Fruit fly (Drosophila melanogaster) whole organism, adult: Measurements from ENCODE around the gene CG46383.

Experiments used
- CG11617 ChIP-seq: fragments of 200-800 bp; sonication (Bioruptor generic); optimal IDR thresholded peaks from 2 replicates; lab custom pipeline; 2017; ENCODE audit warnings: mild to moderate bottlenecking, missing biosample characterization, missing genetic modification reagents, missing genetic modification characterization
- CG12768 ChIP-seq: fragments of 200-800 bp; sonication (Bioruptor generic); optimal IDR thresholded peaks from 2 replicates; lab custom pipeline; 2017; ENCODE audit warnings: missing biosample characterization, missing genetic modification characterization, mild to moderate bottlenecking, moderate library complexity, missing genetic modification reagents
- CG14711 ChIP-seq: fragments of 200-800 bp; sonication (Bioruptor generic); optimal IDR thresholded peaks from 2 replicates; lab custom pipeline; 2018; ENCODE audit warnings: missing biosample characterization, mild to moderate bottlenecking, missing genetic modification characterization, moderate library complexity
- CG1620 ChIP-seq: fragments of 200-800 bp; sonication (Bioruptor generic); optimal IDR thresholded peaks from 2 replicates; lab custom pipeline; 2016; ENCODE audit warnings: missing biosample characterization, missing genetic modification characterization
- CG33017 ChIP-seq: fragments of 200-800 bp; sonication (Bioruptor generic); optimal IDR thresholded peaks from 2 replicates; lab custom pipeline; 2018; ENCODE audit warnings: missing biosample characterization, mild to moderate bottlenecking, missing genetic modification characterization, moderate library complexity
- CG5204 ChIP-seq: fragments of 200-800 bp; sonication (Bioruptor generic); optimal IDR thresholded peaks from 2 replicates; lab custom pipeline; 2016; ENCODE audit warnings: missing biosample characterization, missing genetic modification characterization
- CG7045 ChIP-seq: fragments of 200-800 bp; sonication (Bioruptor generic); optimal IDR thresholded peaks from 2 replicates; lab custom pipeline; 2017; ENCODE audit warnings: missing biosample characterization, mild to moderate bottlenecking, missing genetic modification characterization
- CG7101 ChIP-seq: fragments of 200-800 bp; sonication (Bioruptor generic); optimal IDR thresholded peaks from 2 replicates; lab custom pipeline; 2018; ENCODE audit warnings: missing biosample characterization, mild to moderate bottlenecking, missing genetic modification characterization, moderate library complexity
- Clk ChIP-seq: fragments of 200-800 bp; sonication (Bioruptor generic); optimal IDR thresholded peaks from 2 replicates; lab custom pipeline; 2017; ENCODE audit warnings: missing biosample characterization, missing genetic modification characterization
- Crg-1 ChIP-seq: fragments of 200-800 bp; sonication (Bioruptor generic); optimal IDR thresholded peaks from 2 replicates; lab custom pipeline; 2016; ENCODE audit warnings: missing biosample characterization, missing genetic modification characterization
- Hr96 ChIP-seq: fragments of 200-800 bp; sonication (Bioruptor generic); optimal IDR thresholded peaks from 2 replicates; lab custom pipeline; 2016; ENCODE audit warnings: missing biosample characterization, missing genetic modification characterization
- Mnt ChIP-seq: fragments of 200-800 bp; sonication (Bioruptor generic); optimal IDR thresholded peaks from 2 replicates; lab custom pipeline; 2016; ENCODE audit warnings: missing biosample characterization, mild to moderate bottlenecking, missing genetic modification characterization
- bab1 ChIP-seq: fragments of 200-800 bp; sonication (Bioruptor generic); optimal IDR thresholded peaks from 3 replicates; lab custom pipeline; 2019; ENCODE audit warnings: missing biosample characterization, mild to moderate bottlenecking, missing genetic modification characterization, moderate library complexity
- cic ChIP-seq: fragments of 200-800 bp; sonication (Bioruptor generic); optimal IDR thresholded peaks from 2 replicates; lab custom pipeline; 2017; ENCODE audit warnings: missing biosample characterization, mild to moderate bottlenecking, missing genetic modification characterization, moderate library complexity
- cnc ChIP-seq, 2 experiments: fragments of >200 bp; optimal IDR thresholded peaks; 2 replicates each; lab custom pipeline; 2017
- kay ChIP-seq: fragments of 200-800 bp; sonication (Bioruptor generic); peaks from one replicate; lab custom pipeline; 2016; ENCODE audit warnings: missing biosample characterization, missing genetic modification characterization, borderline replicate concordance
- ovo ChIP-seq: fragments of 200-800 bp; sonication (Bioruptor generic); optimal IDR thresholded peaks from 2 replicates; lab custom pipeline; 2016; ENCODE audit warnings: missing biosample characterization, missing genetic modification characterization
- pad ChIP-seq: fragments of 200-800 bp; sonication (Bioruptor generic); optimal IDR thresholded peaks from 3 replicates; lab custom pipeline; 2017; ENCODE audit warnings: missing biosample characterization, missing genetic modification characterization, mild to moderate bottlenecking, moderate library complexity, missing genetic modification reagents
- tj ChIP-seq: fragments of 200-800 bp; sonication (Bioruptor generic); optimal IDR thresholded peaks from 3 replicates; lab custom pipeline; 2017; ENCODE audit warnings: missing biosample characterization, mild to moderate bottlenecking, missing genetic modification characterization, moderate library complexity
- toe ChIP-seq: fragments of 200-800 bp; sonication (Bioruptor generic); optimal IDR thresholded peaks from 2 replicates; lab custom pipeline; 2016; ENCODE audit warnings: missing biosample characterization, missing genetic modification characterization

The CG46383 gene

DNA sequence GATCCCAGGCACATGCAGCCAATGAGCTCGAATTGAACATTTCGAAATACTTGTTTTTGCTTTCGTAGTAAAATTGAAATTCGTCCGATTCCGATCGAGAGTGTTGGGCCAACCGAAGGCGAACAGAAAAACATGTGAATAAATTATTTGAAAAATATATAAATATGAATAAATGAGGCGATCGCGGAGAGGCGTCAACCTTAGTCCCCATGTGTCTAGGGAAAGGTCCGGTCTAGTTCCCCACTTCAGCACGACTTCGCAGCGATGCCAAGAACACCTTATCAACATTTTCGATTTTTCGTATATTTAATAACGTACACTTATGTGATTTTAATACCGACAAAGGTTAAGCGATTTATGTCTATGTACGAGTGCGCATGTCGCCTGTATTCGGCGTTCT, 40.9 kb upstream of the CG46383 start:
- peak; percentile 68 for TF ChIP-seq kay (GFP tag; lab: Kevin White, UChicago)
- TF ChIP-seq CG12768 = no peak

DNA sequence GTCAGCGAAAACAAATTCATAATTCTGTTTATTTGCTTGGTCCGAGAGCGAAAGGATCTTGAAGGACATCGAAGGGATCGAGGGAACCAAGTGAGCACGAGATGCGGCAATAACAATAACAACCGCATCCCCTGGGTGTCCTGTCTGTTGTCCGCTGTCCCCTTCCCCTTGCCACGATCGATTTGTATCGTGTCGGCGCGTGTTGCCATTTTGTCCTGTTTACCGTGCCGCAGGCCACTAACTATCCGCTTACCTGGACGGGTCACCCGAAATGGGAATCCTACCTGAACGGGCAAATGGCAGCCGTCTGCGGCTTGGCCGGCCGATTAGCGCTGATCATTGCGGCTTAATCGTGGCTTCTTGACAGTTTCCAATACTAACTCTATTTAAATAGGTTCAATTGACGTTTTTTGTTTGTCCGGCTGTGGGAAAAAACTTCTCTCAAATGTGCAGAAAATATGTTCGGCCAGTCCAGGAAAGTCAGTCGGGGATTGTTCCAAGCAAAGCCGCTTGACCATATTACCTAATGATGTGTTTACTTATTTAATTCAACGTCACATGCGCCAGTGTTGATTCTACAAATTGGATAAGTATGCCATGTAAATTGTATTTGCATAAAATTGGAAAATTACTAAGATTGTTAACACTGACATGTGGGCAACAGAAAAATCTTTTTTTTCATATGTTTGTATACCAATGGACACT, 38.6 kb upstream of the CG46383 start:
- TF ChIP-seq toe (no peak), CG1620 (GFP tag; lab: Kevin White, UChicago) (no peak), pad (GFP tag; lab: Kevin White, UChicago) (no peak), cnc (optimal IDR thresholded peaks at IDR 0.05; lab: Kevin White, UChicago) (no peak), CG33017 (tag; lab: Kevin White, UChicago) (no peak), Crg-1 (GFP tag; lab: Kevin White, UChicago) (no peak), CG7101 (no peak), tj (no peak), bab1 (GFP tag; lab: Kevin White, UChicago) (no peak), ovo (GFP tag; lab: Kevin White, UChicago) (no peak), Mnt (GFP tag; lab: Kevin White, UChicago) (no peak), CG12768 (no peak), CG14711 (tag; lab: Kevin White, UChicago) (no peak)

DNA sequence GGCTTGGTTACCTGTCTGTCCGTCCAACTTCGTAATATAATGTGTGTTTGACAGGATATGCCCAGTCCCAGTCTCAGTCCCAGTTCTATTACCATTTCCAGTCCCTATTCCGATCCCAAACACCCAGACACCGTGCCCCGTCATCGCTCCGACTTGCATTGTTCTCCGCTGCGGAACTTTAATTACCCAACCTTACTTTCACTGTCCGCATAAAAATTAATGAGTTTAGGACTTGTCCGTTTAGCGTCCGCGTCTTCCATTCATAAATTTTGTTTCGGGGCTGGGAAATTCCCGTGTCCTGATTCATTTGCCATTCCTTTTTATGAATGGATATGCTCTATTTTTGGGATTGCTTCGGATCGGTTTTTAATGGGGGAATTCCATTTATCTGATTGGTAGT, 37.6 kb upstream of the CG46383 start:
- TF ChIP-seq Clk (GFP tag; lab: Kevin White, UChicago) = no peak
- no peak for TF ChIP-seq CG12768
- no peak for TF ChIP-seq Crg-1 (GFP tag; lab: Kevin White, UChicago)
- no peak for TF ChIP-seq CG7101
- TF ChIP-seq CG11617 = no peak
- TF ChIP-seq cnc (optimal IDR thresholded peaks at IDR 0.05; lab: Kevin White, UChicago) = no peak
- TF ChIP-seq CG5204 (GFP tag; lab: Kevin White, UChicago) = no peak
- TF ChIP-seq pad (GFP tag; lab: Kevin White, UChicago) = no peak
- TF ChIP-seq kay (GFP tag; lab: Kevin White, UChicago) = no peak
- TF ChIP-seq tj = no peak
- TF ChIP-seq toe = no peak
- no peak for TF ChIP-seq ovo (GFP tag; lab: Kevin White, UChicago)
- TF ChIP-seq bab1 (GFP tag; lab: Kevin White, UChicago) = no peak
- TF ChIP-seq Mnt (GFP tag; lab: Kevin White, UChicago) = no peak
- no peak for TF ChIP-seq CG14711 (tag; lab: Kevin White, UChicago)
- TF ChIP-seq CG1620 (GFP tag; lab: Kevin White, UChicago) = no peak

DNA sequence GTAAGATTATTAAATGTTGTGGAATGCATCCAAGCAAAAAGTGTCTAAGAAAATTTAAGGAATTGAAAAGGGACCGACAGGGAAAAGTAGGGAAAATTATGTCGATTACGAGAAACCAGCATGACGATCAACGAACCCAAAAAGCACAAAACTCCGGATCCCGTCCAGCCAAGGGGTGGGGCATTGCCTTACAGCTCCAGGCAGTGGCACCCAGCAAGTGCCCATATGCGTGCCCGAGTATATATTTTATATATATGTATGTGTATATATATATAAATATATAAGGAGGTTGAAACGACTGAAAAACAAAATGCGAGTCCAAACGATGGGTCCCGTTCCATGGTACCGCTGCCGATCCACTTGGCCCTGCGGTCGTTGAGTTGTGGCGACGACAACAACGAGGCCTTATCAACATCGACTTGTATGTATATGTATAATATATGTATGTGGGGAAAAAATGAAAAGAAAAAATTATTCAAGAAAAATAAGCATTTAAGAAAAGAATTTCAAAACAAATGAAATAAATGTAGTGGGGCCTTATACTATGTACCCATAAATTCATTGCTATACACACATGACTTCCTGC, 36.4 kb upstream of the CG46383 start:
- TF ChIP-seq kay (GFP tag; lab: Kevin White, UChicago) (peak; percentile 65), CG7101 (no peak), cic (peak; percentile 16)

DNA sequence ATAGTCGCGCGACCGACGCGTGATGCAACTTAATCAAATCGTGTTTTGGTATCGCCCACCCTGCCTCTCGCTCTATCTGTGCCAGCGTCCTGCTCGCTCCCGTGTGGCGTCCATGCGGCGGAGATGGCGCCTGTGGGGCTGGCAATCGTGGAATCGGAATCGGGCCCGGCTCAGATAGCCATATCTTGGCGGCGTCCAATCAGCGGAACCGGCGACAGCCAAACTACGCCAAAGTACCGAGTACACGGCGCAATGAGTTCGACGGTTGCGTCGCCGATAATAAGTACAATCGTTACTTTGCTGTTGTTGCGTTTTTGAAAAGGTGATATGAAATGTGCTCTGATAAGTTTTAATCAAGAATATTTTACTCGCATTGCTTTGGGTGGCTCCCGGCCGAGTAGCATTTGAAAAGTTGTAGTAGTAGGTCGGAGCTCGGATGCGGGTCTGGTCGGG, 35.0 kb upstream of the CG46383 start, which contains the start of gene srp:
Gene srp (plus strand): TSS at position 391 of the 453 bp plus-strand sequence.
- TF ChIP-seq CG12768 = no peak
- no peak for TF ChIP-seq cnc (optimal IDR thresholded peaks at IDR 0.05; lab: Kevin White, UChicago)
- peak; percentile 83 for TF ChIP-seq cic
- TF ChIP-seq pad (GFP tag; lab: Kevin White, UChicago) = no peak
- no peak for TF ChIP-seq CG5204 (GFP tag; lab: Kevin White, UChicago)
- TF ChIP-seq Mnt (GFP tag; lab: Kevin White, UChicago) = peak; percentile 34

DNA sequence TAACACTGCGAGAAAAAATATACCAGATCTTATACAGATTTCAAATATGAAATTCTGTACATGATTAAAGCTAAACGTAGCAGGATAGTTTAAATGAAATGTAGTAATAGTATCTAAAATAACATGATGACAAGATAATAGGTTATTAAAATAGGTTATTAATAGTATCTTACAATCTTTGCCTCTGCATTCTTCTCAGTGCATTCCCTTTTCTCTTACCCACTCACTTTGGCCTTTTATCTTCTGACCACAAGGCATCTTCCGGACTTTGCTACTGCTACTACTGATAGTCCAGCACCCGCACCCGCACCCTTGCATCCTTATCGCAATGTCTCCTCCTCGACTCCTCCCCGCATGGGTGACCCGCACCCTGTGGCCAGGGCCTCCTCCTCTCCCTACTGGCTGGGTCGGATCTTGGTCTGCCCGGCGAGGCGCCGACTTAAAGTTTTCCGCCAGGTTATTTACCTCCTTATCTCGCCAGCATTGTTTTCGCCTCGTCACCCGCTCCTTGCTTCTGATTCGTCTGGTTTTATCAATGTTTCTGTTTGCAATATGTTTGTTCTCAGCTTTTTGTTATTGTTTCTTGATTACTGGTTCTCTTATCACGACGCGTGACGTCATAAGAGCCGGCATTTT, 33.9 kb upstream of the CG46383 start:
- peak; percentile 43 for TF ChIP-seq cic
- peak; percentile 13 for TF ChIP-seq tj
- peak; percentile 61 for TF ChIP-seq CG14711 (tag; lab: Kevin White, UChicago)
- TF ChIP-seq cnc (optimal IDR thresholded peaks at IDR 0.05; lab: Kevin White, UChicago) = peak in 1 of 2 experiments; percentile 57
- TF ChIP-seq Clk (GFP tag; lab: Kevin White, UChicago) = no peak
- TF ChIP-seq CG7045 = peak; percentile 31
- TF ChIP-seq ovo (GFP tag; lab: Kevin White, UChicago) = no peak
- no peak for TF ChIP-seq Hr96 (GFP tag; lab: Kevin White, UChicago)
- peak; percentile 33 for TF ChIP-seq CG11617
- TF ChIP-seq bab1 (GFP tag; lab: Kevin White, UChicago) = no peak
- TF ChIP-seq CG12768 = peak; percentile 63
- no peak for TF ChIP-seq CG5204 (GFP tag; lab: Kevin White, UChicago)
- TF ChIP-seq pad (GFP tag; lab: Kevin White, UChicago) = no peak
- peak; percentile 80 for TF ChIP-seq kay (GFP tag; lab: Kevin White, UChicago)
- no peak for TF ChIP-seq Crg-1 (GFP tag; lab: Kevin White, UChicago)
- no peak for TF ChIP-seq CG1620 (GFP tag; lab: Kevin White, UChicago)
- no peak for TF ChIP-seq Mnt (GFP tag; lab: Kevin White, UChicago)
- TF ChIP-seq toe = no peak
- peak; percentile 54 for TF ChIP-seq CG33017 (tag; lab: Kevin White, UChicago)
- TF ChIP-seq CG7101 = peak; percentile 55
